Fruit fly (Drosophila melanogaster): Measurements from ENCODE around the gene CG4502.

Gene CG4502

dm6 chr2L:7188530-7188996, 15.5 kb downstream of the CG4502 start (continued):
- TF ChIP-seq CG17612 (GFP tag; IDR thresholded peaks at IDR 0.05): peak; percentile 93
- peak; percentile 94 for TF ChIP-seq NK7.1 (GFP tag; optimal IDR thresholded peaks at IDR 0.05)
- TF ChIP-seq gt (GFP tag; IDR thresholded peaks at IDR 0.05): peak; percentile 95
- 0 out of 2 replicates have a peak, but pooled peaks have one; percentile 18 for TF ChIP-seq unc-4 (GFP tag; IDR thresholded peaks at IDR 0.05; ENCODE audit: partially characterized antibody)
- TF ChIP-seq ATbp (GFP tag; optimal IDR thresholded peaks at IDR 0.05): peak; percentile 99
- peak; percentile 99 for TF ChIP-seq org-1 (GFP tag; optimal IDR thresholded peaks at IDR 0.05)
- TF ChIP-seq Blimp-1 (GFP tag; optimal IDR thresholded peaks at IDR 0.05): peak; percentile 96
- peak; percentile 97 for TF ChIP-seq kni (GFP tag; optimal IDR thresholded peaks at IDR 0.05)
- peak; percentile 77 for TF ChIP-seq p53 (GFP tag; optimal IDR thresholded peaks at IDR 0.05)
- no peak for TF ChIP-seq chm (GFP tag; IDR thresholded peaks at IDR 0.05)
- TF ChIP-seq bcd (GFP tag; optimal IDR thresholded peaks at IDR 0.05): peak; percentile 98
- TF ChIP-seq fru (optimal IDR thresholded peaks at IDR 0.05): no peak
- peak; percentile 99 for TF ChIP-seq Ptx1 (GFP tag; IDR thresholded peaks at IDR 0.05)
- peak; percentile 88 for TF ChIP-seq CG9876 (GFP tag; optimal IDR thresholded peaks at IDR 0.05)
- TF ChIP-seq CG31441 (GFP tag; IDR thresholded peaks at IDR 0.05): peak; percentile 97
- TF ChIP-seq slou (GFP tag; optimal IDR thresholded peaks at IDR 0.05): peak; percentile 98
- peak; percentile 93 for TF ChIP-seq cas (GFP tag; IDR thresholded peaks at IDR 0.05)
- TF ChIP-seq da (GFP tag; optimal IDR thresholded peaks at IDR 0.05): peak; percentile 93
- TF ChIP-seq Ada2b (GFP tag; IDR thresholded peaks at IDR 0.05): peak; percentile 96
- TF ChIP-seq CG6654 (GFP tag; optimal IDR thresholded peaks at IDR 0.05): peak; percentile 88
- peak; percentile 92 for TF ChIP-seq CG31388 (GFP tag; optimal IDR thresholded peaks at IDR 0.05)
- peak; percentile 95 for TF ChIP-seq GATAe (GFP tag; conservative IDR thresholded peaks at IDR 0.05)
- TF ChIP-seq tap (tag; optimal IDR thresholded peaks at IDR 0.05): peak; percentile 96
- peak; percentile 96 for TF ChIP-seq bab2 (GFP tag; optimal IDR thresholded peaks at IDR 0.05)
- TF ChIP-seq dimm (GFP tag; IDR thresholded peaks at IDR 0.05): peak; percentile 91
- peak; percentile 88 for TF ChIP-seq Myb (GFP tag; optimal IDR thresholded peaks at IDR 0.05)
- peak; percentile 96 for TF ChIP-seq CG6683 (GFP tag; optimal IDR thresholded peaks at IDR 0.05)
- peak; percentile 97 for TF ChIP-seq CG3281 (GFP tag; optimal IDR thresholded peaks at IDR 0.05)
- peak; percentile 91 for TF ChIP-seq C15 (GFP tag; IDR thresholded peaks at IDR 0.05)
- peak; percentile 98 for TF ChIP-seq CG10366 (GFP tag; IDR thresholded peaks at IDR 0.05)
- peak; percentile 97 for TF ChIP-seq cato (GFP tag; optimal IDR thresholded peaks at IDR 0.05; ENCODE audit: borderline replicate concordance)
- TF ChIP-seq nom (GFP tag; optimal IDR thresholded peaks at IDR 0.05): peak; percentile 98
- TF ChIP-seq CG4404 (GFP tag; IDR thresholded peaks at IDR 0.05): peak; percentile 98
- peak; percentile 91 for TF ChIP-seq CG11696 (GFP tag; IDR thresholded peaks at IDR 0.05)
- TF ChIP-seq ro (GFP tag; IDR thresholded peaks at IDR 0.05): peak; percentile 94
- peak; percentile 92 for TF ChIP-seq zen (tag; optimal IDR thresholded peaks at IDR 0.05)
- peak; percentile 95 for TF ChIP-seq CG17912 (GFP tag; optimal IDR thresholded peaks at IDR 0.05)
- TF ChIP-seq ERR (GFP tag; optimal IDR thresholded peaks at IDR 0.05): peak; percentile 88
- TF ChIP-seq CG17361 (GFP tag; IDR thresholded peaks at IDR 0.05): peak; percentile 98
- peak; percentile 98 for TF ChIP-seq Ssrp (tag; optimal IDR thresholded peaks at IDR 0.05)
- TF ChIP-seq row (GFP tag; IDR thresholded peaks at IDR 0.05): peak; percentile 99
- TF ChIP-seq pho (GFP tag; optimal IDR thresholded peaks at IDR 0.05): peak; percentile 98
- peak; percentile 95 for TF ChIP-seq D19A (tag; optimal IDR thresholded peaks at IDR 0.05)
- TF ChIP-seq CG18599 (GFP tag; optimal IDR thresholded peaks at IDR 0.05): peak; percentile 99
- TF ChIP-seq sens (GFP tag): peak; percentile 100
- peak; percentile 97 for TF ChIP-seq wdn (GFP tag; IDR thresholded peaks at IDR 0.05)
- peak; percentile 93 for TF ChIP-seq Vsx1 (GFP tag; optimal IDR thresholded peaks at IDR 0.05)
- TF ChIP-seq gem (tag; optimal IDR thresholded peaks at IDR 0.05): peak; percentile 99
- peak; percentile 97 for TF ChIP-seq CG3407 (GFP tag; optimal IDR thresholded peaks at IDR 0.05)
- peak; percentile 94 for TF ChIP-seq CG6175 (GFP tag; IDR thresholded peaks at IDR 0.05)
- TF ChIP-seq CG1647 (GFP tag; optimal IDR thresholded peaks at IDR 0.05): peak; percentile 94
- TF ChIP-seq Fer2 (tag; optimal IDR thresholded peaks at IDR 0.05): peak; percentile 96
